Fruit fly (Drosophila melanogaster) whole organism: ENCODE measurements around the gene CG9328.

Experiments
- CG8478 ChIP-seq: fragments of >200 bp; optimal IDR thresholded peaks from 2 replicates; lab custom pipeline; 2018; ENCODE audit warnings: inconsistent platforms
- Dll ChIP-seq: fragments of >200 bp; optimal IDR thresholded peaks from 2 replicates; lab custom pipeline; 2017
- psq ChIP-seq: fragments of >200 bp; optimal IDR thresholded peaks from 2 replicates; lab custom pipeline; 2017

- TF ChIP-seq CG8478 (no peak), Dll (peak; percentile 55), psq (no peak)
Measured at dm6 chr2L:20783044-20783443, 14.5 kb upstream of the CG9328 start.
